Fruit fly (Drosophila melanogaster): ENCODE data around the gene CG8188.

CG8188 gene

DNA sequence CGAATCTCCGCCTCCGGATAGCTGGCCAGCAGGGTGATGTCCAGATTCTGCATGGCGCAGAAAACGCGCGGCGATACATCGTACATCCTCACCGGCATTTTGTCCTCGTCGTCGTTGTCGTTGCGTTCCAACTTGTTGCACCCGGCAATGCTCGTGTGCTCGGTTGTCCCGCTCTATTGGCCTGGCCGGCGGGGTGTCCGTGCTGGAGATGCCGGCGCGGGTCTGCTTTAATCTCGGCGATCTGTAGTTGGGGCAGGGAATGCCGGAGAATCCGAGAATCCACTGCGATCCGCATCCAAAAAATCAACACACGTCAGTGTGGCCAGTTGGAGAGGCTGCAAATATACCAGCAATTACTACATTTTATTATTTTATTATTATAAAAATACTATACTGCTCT, 46.3 kb downstream of the CG8188 start, which contains the start of gene IntS2 (continued):
- TF ChIP-seq D19B (GFP tag; optimal IDR thresholded peaks at IDR 0.05) (no peak), BEAF-32 (GFP tag; optimal IDR thresholded peaks at IDR 0.05) (no peak), scrt (GFP tag; optimal IDR thresholded peaks at IDR 0.05) (peak; percentile 86), MBD-R2 (GFP tag; IDR thresholded peaks at IDR 0.05) (peak; percentile 58), CG2889 (GFP tag; IDR thresholded peaks at IDR 0.05) (no peak), D19A (tag; optimal IDR thresholded peaks at IDR 0.05) (no peak), CG3995 (GFP tag; optimal IDR thresholded peaks at IDR 0.05) (peak; percentile 70), Hr51 (GFP tag; optimal IDR thresholded peaks at IDR 0.05) (no peak), Nf-YC (tag; optimal IDR thresholded peaks at IDR 0.05) (no peak), CG16815 (GFP tag; optimal IDR thresholded peaks at IDR 0.05) (no peak), dati (GFP tag; IDR thresholded peaks at IDR 0.05) (no peak), pan (optimal IDR thresholded peaks at IDR 0.05) (no peak), pan (GFP tag; optimal IDR thresholded peaks at IDR 0.05 in 1 of 2, IDR thresholded peaks at IDR 0.05 in 1 of 2) (no peak), pb (GFP tag; optimal IDR thresholded peaks at IDR 0.05) (no peak), MESR4 (GFP tag; optimal IDR thresholded peaks at IDR 0.05) (peak; percentile 64), CG9797 (GFP tag; optimal IDR thresholded peaks at IDR 0.05) (peak; percentile 2)

dm6 chrX:17651998-17652738, 50.7 kb downstream of the CG8188 start, which contains the start of gene RhoGAPp190:
TSS of gene RhoGAPp190 (minus strand) at chrX:17652562.
- TF ChIP-seq CG14014 (GFP tag; IDR thresholded peaks at IDR 0.05) (no peak; the same call in 1 of the 2 replicates), ewg (GFP tag; optimal IDR thresholded peaks at IDR 0.05) (peak; percentile 90), Bteb2 (GFP tag; optimal IDR thresholded peaks at IDR 0.05) (no peak), CG15601 (tag; optimal IDR thresholded peaks at IDR 0.05) (peak; percentile 50), Deaf1 (tag; optimal IDR thresholded peaks at IDR 0.05) (peak; percentile 51), CG11504 (tag; optimal IDR thresholded peaks at IDR 0.05) (no peak), sens-2 (GFP tag; IDR thresholded peaks at IDR 0.05) (no peak), en (GFP tag; optimal IDR thresholded peaks at IDR 0.05) (no peak), zen2 (GFP tag; IDR thresholded peaks at IDR 0.05; ENCODE audit: partially characterized antibody) (peak; percentile 91), CG10979 (tag; optimal IDR thresholded peaks at IDR 0.05) (no peak), fd96Cb (tag; optimal IDR thresholded peaks at IDR 0.05) (no peak), CG30431 (GFP tag; optimal IDR thresholded peaks at IDR 0.05) (no peak), CG33557 (GFP tag; optimal IDR thresholded peaks at IDR 0.05) (no peak), dm (GFP tag; optimal IDR thresholded peaks at IDR 0.05) (peak; percentile 17), Atf-2 (GFP tag; optimal IDR thresholded peaks at IDR 0.05) (no peak), fru (optimal IDR thresholded peaks at IDR 0.05) (no peak), CG10462 (GFP tag; optimal IDR thresholded peaks at IDR 0.05) (no peak), Eip74EF (GFP tag; optimal IDR thresholded peaks at IDR 0.05) (peak in 1 of 2 experiments; percentile 76), CG4360 (GFP tag; IDR thresholded peaks at IDR 0.05) (peak; percentile 91), pnt (GFP tag; optimal IDR thresholded peaks at IDR 0.05) (no peak), da (GFP tag; optimal IDR thresholded peaks at IDR 0.05) (no peak), croc (GFP tag; conservative IDR thresholded peaks at IDR 0.05) (no peak), BEAF-32 (GFP tag; optimal IDR thresholded peaks at IDR 0.05) (peak; percentile 82), Mes4 (GFP tag; optimal IDR thresholded peaks at IDR 0.05) (no peak), Bgb (GFP tag; IDR thresholded peaks at IDR 0.05; ENCODE audit: partially characterized antibody) (peak; percentile 96), Sry-δ (GFP tag; optimal IDR thresholded peaks at IDR 0.05) (peak; percentile 95), aop (GFP tag; IDR thresholded peaks at IDR 0.05) (no peak), inv (GFP tag; IDR thresholded peaks at IDR 0.05; ENCODE audit: partially characterized antibody) (peak; percentile 75), CG34376 (GFP tag; optimal IDR thresholded peaks at IDR 0.05) (no peak), yki (optimal IDR thresholded peaks at IDR 0.05) (peak; percentile 25), eyg (GFP tag; optimal IDR thresholded peaks at IDR 0.05) (no peak), twi (tag; optimal IDR thresholded peaks at IDR 0.05) (no peak), sd (tag; optimal IDR thresholded peaks at IDR 0.05) (peak; percentile 72), slp2 (GFP tag; optimal IDR thresholded peaks at IDR 0.05) (no peak), jigr1 (GFP tag; IDR thresholded peaks at IDR 0.05) (no peak)
